Worm (Caenorhabditis elegans): ENCODE measurements around the gene myo-6.

- TF ChIP-seq ceh-13 (GFP tag; optimal IDR thresholded peaks at IDR 0.05), result no peak
- no peak for TF ChIP-seq ama-1 (optimal IDR thresholded peaks at IDR 0.05)
- no peak for TF ChIP-seq hnd-1 (tag; optimal IDR thresholded peaks at IDR 0.05)
- no peak for TF ChIP-seq flt-1 (GFP tag; IDR thresholded peaks at IDR 0.05)
- TF ChIP-seq scrt-1 (GFP tag; IDR thresholded peaks at IDR 0.05), result no peak
Observed at ce11 chrIII:13434404-13434803, 24.8 kb downstream of the myo-6 start, which contains the start of gene F45G2.7.

All from whole organism, early embryonic.